Fruit fly (Drosophila melanogaster) whole organism, embryonic: Measurements from ENCODE around the gene yellow-e.

Source experiments
- CG10321 ChIP-seq: fragments of 200-800 bp; sonication (Bioruptor generic); IDR thresholded peaks from 2 replicates; pipeline ENCODE4 v1.3.6; 2022; ENCODE audit warnings: missing biosample characterization, missing genetic modification characterization
- CG11695 ChIP-seq: fragments of 200-800 bp; sonication (Bioruptor generic); IDR thresholded peaks from 3 replicates; pipeline ENCODE4 v1.3.6; 2022; ENCODE audit warnings: missing biosample characterization, missing genetic modification characterization
- CG11723 ChIP-seq: fragments of 200-800 bp; sonication (Bioruptor generic); optimal IDR thresholded peaks from 2 replicates; lab custom pipeline; 2017; ENCODE audit warnings: missing biosample characterization, mild to moderate bottlenecking, missing genetic modification characterization
- CG12769 ChIP-seq: fragments of 200-800 bp; sonication (Bioruptor generic); optimal IDR thresholded peaks from 2 replicates; lab custom pipeline; 2019; ENCODE audit warnings: missing biosample characterization, mild to moderate bottlenecking, missing genetic modification characterization, moderate library complexity
- CG13287 ChIP-seq: fragments of 200-800 bp; sonication (Bioruptor generic); IDR thresholded peaks from 2 replicates; pipeline ENCODE4 v1.3.6; 2022; ENCODE audit warnings: missing biosample characterization, missing genetic modification characterization; ENCODE audit not compliant: partially characterized antibody
- CG13296 ChIP-seq: fragments of 200-800 bp; sonication (Bioruptor generic); optimal IDR thresholded peaks from 3 replicates; lab custom pipeline; 2018; ENCODE audit warnings: missing biosample characterization, mild to moderate bottlenecking, missing genetic modification characterization
- CG13424 ChIP-seq: fragments of 200-800 bp; sonication (Bioruptor generic); optimal IDR thresholded peaks from 2 replicates; lab custom pipeline; 2019; ENCODE audit warnings: missing biosample characterization, mild to moderate bottlenecking, missing genetic modification characterization, moderate library complexity
- CG15269 ChIP-seq: fragments of 200-800 bp; sonication (Bioruptor generic); optimal IDR thresholded peaks from 2 replicates; lab custom pipeline; 2018; ENCODE audit warnings: missing biosample characterization, mild to moderate bottlenecking, missing genetic modification characterization, moderate library complexity
- CG1602 ChIP-seq: fragments of 200-800 bp; sonication (Bioruptor generic); optimal IDR thresholded peaks from 3 replicates; lab custom pipeline; 2016; ENCODE audit warnings: missing biosample characterization, missing genetic modification characterization
- CG16813 ChIP-seq: fragments of 200-800 bp; sonication (Bioruptor generic); IDR thresholded peaks from 3 replicates; pipeline ENCODE4 v1.3.6; 2022; ENCODE audit warnings: missing biosample characterization, missing genetic modification characterization; ENCODE audit not compliant: partially characterized antibody
- CG17829 ChIP-seq: fragments of 200-800 bp; optimal IDR thresholded peaks from 2 replicates; lab custom pipeline; 2019; ENCODE audit warnings: missing biosample characterization, mild to moderate bottlenecking, missing genetic modification characterization, moderate library complexity
- CG2199 ChIP-seq: fragments of 200-800 bp; sonication (Bioruptor generic); IDR thresholded peaks from 3 replicates; pipeline ENCODE4 v1.3.6; 2022; ENCODE audit warnings: missing biosample characterization, missing genetic modification characterization
- CG2712 ChIP-seq: fragments of 200-800 bp; optimal IDR thresholded peaks from 3 replicates; lab custom pipeline; 2019; ENCODE audit warnings: missing biosample characterization, mild to moderate bottlenecking, missing genetic modification characterization, moderate library complexity
- CG3065 ChIP-seq: fragments of 200-800 bp; sonication (Bioruptor generic); optimal IDR thresholded peaks from 2 replicates; lab custom pipeline; 2016; ENCODE audit warnings: missing biosample characterization, missing genetic modification characterization
- CG4730 ChIP-seq: fragments of 200-800 bp; sonication (Bioruptor generic); IDR thresholded peaks from 2 replicates; pipeline ENCODE4 v1.3.6; 2022; ENCODE audit warnings: missing biosample characterization, missing genetic modification characterization
- CG5953 ChIP-seq: fragments of 200-800 bp; sonication (Bioruptor generic); IDR thresholded peaks from 2 replicates; pipeline ENCODE4 v1.3.6; 2022; ENCODE audit warnings: missing biosample characterization, missing genetic modification characterization
- CG6254 ChIP-seq: fragments of 200-800 bp; sonication (Bioruptor generic); optimal IDR thresholded peaks from 3 replicates; lab custom pipeline; 2017; ENCODE audit warnings: mild to moderate bottlenecking, missing biosample characterization, missing genetic modification reagents, missing genetic modification characterization
- CG8765 ChIP-seq: fragments of 200-800 bp; sonication (Bioruptor generic); IDR thresholded peaks from 2 replicates; pipeline ENCODE4 v1.3.6; 2022; ENCODE audit warnings: missing biosample characterization, missing genetic modification characterization
- Dll ChIP-seq: fragments of 200-800 bp; sonication (Bioruptor generic); IDR thresholded peaks from 4 replicates; pipeline ENCODE4 v1.3.6; 2022; ENCODE audit warnings: missing biosample characterization, missing genetic modification characterization; ENCODE audit not compliant: partially characterized antibody
- GATAe ChIP-seq: fragments of 200-800 bp; sonication (Bioruptor generic); conservative IDR thresholded peaks from 2 replicates; pipeline ENCODE4 v1.3.6; 2022; ENCODE audit warnings: missing biosample characterization, missing genetic modification characterization
- Neu2 ChIP-seq: fragments of 200-800 bp; sonication (Bioruptor generic); optimal IDR thresholded peaks from 3 replicates; lab custom pipeline; 2016; ENCODE audit warnings: missing biosample characterization, missing genetic modification characterization, borderline replicate concordance
- Scr ChIP-seq: fragments of 200-800 bp; sonication (Bioruptor generic); IDR thresholded peaks from 2 replicates; pipeline ENCODE4 v1.3.6; 2022; ENCODE audit warnings: missing biosample characterization, missing genetic modification characterization; ENCODE audit not compliant: partially characterized antibody
- TFAM ChIP-seq: fragments of 200-800 bp; sonication (Bioruptor generic); optimal IDR thresholded peaks from 2 replicates; lab custom pipeline; 2017; ENCODE audit warnings: missing biosample characterization, missing genetic modification characterization, inconsistent platforms
- Taf1 ChIP-seq: fragments of 200-800 bp; sonication (Bioruptor generic); IDR thresholded peaks from 2 replicates; pipeline ENCODE4 v1.3.6; 2022; ENCODE audit warnings: missing biosample characterization, missing genetic modification characterization
- Vsx1 ChIP-seq: fragments of 200-800 bp; sonication (Bioruptor generic); optimal IDR thresholded peaks from 2 replicates; lab custom pipeline; 2017; ENCODE audit warnings: missing biosample characterization, mild to moderate bottlenecking, missing genetic modification characterization, missing genetic modification reagents
- Xrp1 ChIP-seq: fragments of 200-800 bp; sonication (Bioruptor generic); IDR thresholded peaks from 2 replicates; pipeline ENCODE4 v1.3.6; 2022; ENCODE audit warnings: missing biosample characterization, missing genetic modification characterization
- amos ChIP-seq: fragments of 200-800 bp; sonication (Bioruptor generic); IDR thresholded peaks from 2 replicates; pipeline ENCODE4 v1.3.6; 2022; ENCODE audit warnings: missing biosample characterization, missing genetic modification characterization; ENCODE audit not compliant: partially characterized antibody
- ara ChIP-seq: fragments of 200-800 bp; sonication (Bioruptor generic); IDR thresholded peaks from 2 replicates; pipeline ENCODE4 v1.3.6; 2022; ENCODE audit warnings: missing biosample characterization, missing genetic modification characterization
- chm ChIP-seq: fragments of 200-800 bp; sonication (Bioruptor generic); IDR thresholded peaks from 2 replicates; pipeline ENCODE4 v1.3.6; 2022; ENCODE audit warnings: missing biosample characterization, missing genetic modification characterization
- danr ChIP-seq: fragments of 200-800 bp; sonication (Bioruptor generic); IDR thresholded peaks from 2 replicates; pipeline ENCODE4 v1.3.6; 2022; ENCODE audit warnings: missing biosample characterization, missing genetic modification characterization
- dm ChIP-seq: fragments of 200-800 bp; sonication (Bioruptor generic); optimal IDR thresholded peaks from 3 replicates; lab custom pipeline; 2016; ENCODE audit warnings: missing biosample characterization, missing genetic modification characterization
- dmrt11E ChIP-seq: fragments of 200-800 bp; sonication (Bioruptor generic); optimal IDR thresholded peaks from 3 replicates; lab custom pipeline; 2018; ENCODE audit warnings: missing biosample characterization, mild to moderate bottlenecking, missing genetic modification characterization, moderate library complexity
- dmrt99B ChIP-seq: fragments of 200-800 bp; sonication (Bioruptor generic); optimal IDR thresholded peaks from 2 replicates; lab custom pipeline; 2018; ENCODE audit warnings: missing biosample characterization, mild to moderate bottlenecking, missing genetic modification characterization, moderate library complexity
- emc ChIP-seq: fragments of 200-800 bp; sonication (Bioruptor generic); optimal IDR thresholded peaks from 2 replicates; lab custom pipeline; 2016; ENCODE audit warnings: missing biosample characterization, missing genetic modification characterization
- exex ChIP-seq: fragments of 200-800 bp; sonication (Bioruptor generic); optimal IDR thresholded peaks from 4 replicates; lab custom pipeline; 2018; ENCODE audit warnings: missing biosample characterization, mild to moderate bottlenecking, missing genetic modification characterization, moderate library complexity
- fru ChIP-seq: fragments of >200 bp; optimal IDR thresholded peaks from 2 replicates; lab custom pipeline; 2017
- ftz-f1 ChIP-seq: fragments of 200-800 bp; sonication (Bioruptor generic); optimal IDR thresholded peaks from 2 replicates; lab custom pipeline; 2016; ENCODE audit warnings: missing biosample characterization, missing genetic modification characterization
- gem ChIP-seq: fragments of 200-800 bp; sonication (Bioruptor generic); optimal IDR thresholded peaks from 2 replicates; lab custom pipeline; 2019; ENCODE audit warnings: missing biosample characterization, mild to moderate bottlenecking, missing genetic modification characterization, moderate library complexity
- ind ChIP-seq: fragments of 200-800 bp; sonication (Bioruptor generic); optimal IDR thresholded peaks from 3 replicates; lab custom pipeline; 2016; ENCODE audit warnings: missing biosample characterization, missing genetic modification characterization
- repo ChIP-seq: fragments of 200-800 bp; sonication (Bioruptor generic); optimal IDR thresholded peaks from 2 replicates; lab custom pipeline; 2016; ENCODE audit warnings: missing biosample characterization, missing genetic modification characterization
- scrt ChIP-seq: fragments of 200-800 bp; sonication (Bioruptor generic); optimal IDR thresholded peaks from 2 replicates; lab custom pipeline; 2018; ENCODE audit warnings: missing biosample characterization, mild to moderate bottlenecking, missing genetic modification characterization, moderate library complexity
- ssp ChIP-seq: fragments of 200-800 bp; sonication (Bioruptor generic); IDR thresholded peaks from 2 replicates; pipeline ENCODE4 v1.3.6; 2022; ENCODE audit warnings: missing biosample characterization, missing genetic modification characterization
- tgo ChIP-seq: fragments of 200-800 bp; sonication (Bioruptor generic); IDR thresholded peaks from 3 replicates; pipeline ENCODE4 v1.3.6; 2022; ENCODE audit warnings: missing biosample characterization, missing genetic modification characterization
- tio ChIP-seq: fragments of 200-800 bp; sonication (Bioruptor generic); optimal IDR thresholded peaks from 2 replicates; lab custom pipeline; 2017; ENCODE audit warnings: missing biosample characterization, missing genetic modification characterization, inconsistent platforms
- tna ChIP-seq: fragments of 200-800 bp; sonication (Bioruptor generic); IDR thresholded peaks from 2 replicates; pipeline ENCODE4 v1.3.6; 2022; ENCODE audit warnings: missing biosample characterization, missing genetic modification characterization; ENCODE audit not compliant: partially characterized antibody
- toy ChIP-seq: fragments of 200-800 bp; sonication (Bioruptor generic); IDR thresholded peaks from 2 replicates; pipeline ENCODE4 v1.3.6; 2022; ENCODE audit warnings: missing biosample characterization, missing genetic modification characterization
- trh ChIP-seq: fragments of 200-800 bp; sonication (Bioruptor generic); optimal IDR thresholded peaks from 2 replicates; lab custom pipeline; 2016; ENCODE audit warnings: missing biosample characterization, missing genetic modification characterization
- vnd ChIP-seq: fragments of 200-800 bp; sonication (Bioruptor generic); IDR thresholded peaks from 3 replicates; pipeline ENCODE4 v1.3.6; 2022; ENCODE audit warnings: missing biosample characterization, missing genetic modification characterization; ENCODE audit not compliant: partially characterized antibody
- zen ChIP-seq: fragments of 200-800 bp; sonication (Bioruptor generic); optimal IDR thresholded peaks from 3 replicates; lab custom pipeline; 2018; ENCODE audit warnings: missing biosample characterization, mild to moderate bottlenecking, missing genetic modification characterization, moderate library complexity
- zf30C ChIP-seq: fragments of 200-800 bp; sonication (Bioruptor generic); optimal IDR thresholded peaks from 3 replicates; lab custom pipeline; 2018; ENCODE audit warnings: missing biosample characterization, mild to moderate bottlenecking, missing genetic modification characterization
- zfh2 ChIP-seq: fragments of 200-800 bp; sonication (Bioruptor generic); optimal IDR thresholded peaks from 2 replicates; lab custom pipeline; 2016; ENCODE audit warnings: missing biosample characterization, missing genetic modification characterization

The yellow-e gene

dm6 chr3R:13433623-13434022, 18.5 kb upstream of the yellow-e start (continued):
- TF ChIP-seq ssp (GFP tag; lab: Robert Waterston, UW) (no peak; the same call in 1 of the 2 replicates), Dll (GFP tag; lab: Robert Waterston, UW) (no peak), CG2712 (tag; lab: Kevin White, UChicago) (peak; percentile 85), Scr (no peak), GATAe (GFP tag; lab: Robert Waterston, UW) (no peak), repo (GFP tag; lab: Kevin White, UChicago) (no peak), CG15269 (tag; lab: Kevin White, UChicago) (peak; percentile 94), trh (GFP tag; lab: Kevin White, UChicago) (peak; percentile 60), danr (no peak), dmrt99B (peak; percentile 73), exex (tag; lab: Kevin White, UChicago) (peak; percentile 22), CG6254 (peak; percentile 55), dm (peak; percentile 19), ftz-f1 (GFP tag; lab: Kevin White, UChicago) (no peak), scrt (GFP tag; lab: Kevin White, UChicago) (peak; percentile 38), CG12769 (tag; lab: Kevin White, UChicago) (peak; percentile 82), CG5953 (GFP tag; lab: Robert Waterston, UW) (peak; percentile 30; the same call in 1 of the 2 replicates), CG11695 (GFP tag; lab: Robert Waterston, UW) (peak; percentile 86), TFAM (GFP tag; lab: Kevin White, UChicago) (no peak), tio (GFP tag; lab: Kevin White, UChicago) (peak; percentile 85), amos (no peak), CG4730 (peak; percentile 55), Vsx1 (GFP tag; lab: Kevin White, UChicago) (peak; percentile 75), ind (peak; percentile 65), tna (GFP tag; lab: Robert Waterston, UW) (no peak), CG13424 (tag; lab: Kevin White, UChicago) (peak; percentile 93), zfh2 (GFP tag; lab: Kevin White, UChicago) (peak; percentile 31), CG3065 (GFP tag; lab: Kevin White, UChicago) (peak; percentile 33), CG16813 (GFP tag; lab: Robert Waterston, UW) (no peak), emc (GFP tag; lab: Kevin White, UChicago) (no peak), toy (0 out of 2 replicates have a peak, but pooled peaks have one; percentile 50), CG8765 (GFP tag; lab: Robert Waterston, UW) (no peak), CG2199 (GFP tag; lab: Robert Waterston, UW) (0 out of 3 replicates have a peak, but pooled peaks have one; percentile 43), CG11723 (peak; percentile 78), zf30C (GFP tag; lab: Kevin White, UChicago) (no peak), ara (peak; percentile 71), tgo (GFP tag; lab: Robert Waterston, UW) (peak; percentile 66; the same call in 2 of the 3 replicates), vnd (GFP tag; lab: Robert Waterston, UW) (no peak), Taf1 (GFP tag; lab: Robert Waterston, UW) (peak; percentile 40), zen (tag; lab: Kevin White, UChicago) (peak; percentile 40), CG13287 (no peak), gem (tag; lab: Kevin White, UChicago) (peak; percentile 92), CG10321 (GFP tag; lab: Robert Waterston, UW) (peak; percentile 62; the same call in 1 of the 2 replicates), Xrp1 (GFP tag; lab: Robert Waterston, UW) (peak; percentile 84), CG13296 (GFP tag; lab: Kevin White, UChicago) (peak; percentile 88), dmrt11E (tag; lab: Kevin White, UChicago) (peak; percentile 87), chm (GFP tag; lab: Robert Waterston, UW) (peak; percentile 68; the same call in 1 of the 2 replicates), CG17829 (tag; lab: Kevin White, UChicago) (peak; percentile 87), CG1602 (peak; percentile 71), fru (lab: Kevin White, UChicago) (no peak), Neu2 (GFP tag; lab: Kevin White, UChicago) (no peak)
